Worm (Caenorhabditis elegans) whole organism, mixed stage, embryonic: Measurements from ENCODE around the gene flwr-1.

ENCODE experiments used
- M03D4.4 ChIP-seq: sonication (generic microtip); optimal IDR thresholded peaks from 2 replicates; lab custom pipeline; 2017; ENCODE audit warnings: mild to moderate bottlenecking, missing genetic modification characterization, missing compliant biosample characterization
- ceh-39 ChIP-seq: fragments of 150-350 bp; optimal IDR thresholded peaks from 2 replicates; lab custom pipeline; 2014; ENCODE audit warnings: missing biosample characterization, missing genetic modification characterization
- ceh-83 ChIP-seq: fragments of 200-800 bp; sonication (Bioruptor generic); optimal IDR thresholded peaks from 2 replicates; lab custom pipeline; 2018; ENCODE audit warnings: mild to moderate bottlenecking, missing genetic modification characterization, missing compliant biosample characterization
- ces-1 ChIP-seq: fragments of 150-350 bp; optimal IDR thresholded peaks from 2 replicates; lab custom pipeline; 2014; ENCODE audit warnings: missing biosample characterization, missing genetic modification reagents, missing genetic modification characterization
- cnd-1 ChIP-seq: fragments of 200-800 bp; sonication (Bioruptor generic); optimal IDR thresholded peaks from 2 replicates; lab custom pipeline; 2018; ENCODE audit warnings: mild to moderate bottlenecking, missing genetic modification characterization, missing compliant biosample characterization
- drap-1 ChIP-seq: fragments of 200-800 bp; sonication (Bioruptor generic); optimal IDR thresholded peaks from 3 replicates; lab custom pipeline; 2018; ENCODE audit warnings: mild to moderate bottlenecking, missing genetic modification characterization, missing compliant biosample characterization
- elt-1 ChIP-seq: sonication (generic microtip); optimal IDR thresholded peaks from 2 replicates; lab custom pipeline; 2017; ENCODE audit warnings: missing genetic modification characterization, mild to moderate bottlenecking, missing compliant biosample characterization, antibody characterized with exemption, moderate library complexity, borderline replicate concordance; ENCODE audit not compliant: insufficient read depth
- elt-3 ChIP-seq: fragments of 150-350 bp; optimal IDR thresholded peaks from 2 replicates; lab custom pipeline; 2014; ENCODE audit warnings: missing biosample characterization, missing genetic modification characterization
- flh-1 ChIP-seq: fragments of 200-800 bp; sonication (Bioruptor generic); optimal IDR thresholded peaks from 2 replicates; lab custom pipeline; 2018; ENCODE audit warnings: mild to moderate bottlenecking, missing genetic modification characterization, moderate library complexity, missing compliant biosample characterization
- ham-2 ChIP-seq: fragments of 200-800 bp; sonication (Bioruptor generic); optimal IDR thresholded peaks from 2 replicates; lab custom pipeline; 2018; ENCODE audit warnings: mild to moderate bottlenecking, missing genetic modification characterization, missing compliant biosample characterization
- hlh-1 ChIP-seq: fragments of 150-350 bp; optimal IDR thresholded peaks from 2 replicates; lab custom pipeline; 2014; ENCODE audit warnings: missing biosample characterization, missing genetic modification reagents, missing genetic modification characterization
- lin-32 ChIP-seq: fragments of 200-800 bp; sonication (Bioruptor generic); optimal IDR thresholded peaks from 2 replicates; lab custom pipeline; 2018; ENCODE audit warnings: mild to moderate bottlenecking, missing genetic modification characterization, missing compliant biosample characterization
- lsy-2 ChIP-seq: fragments of 150-350 bp; optimal IDR thresholded peaks from 2 replicates; lab custom pipeline; 2014; ENCODE audit warnings: missing biosample characterization, missing genetic modification characterization
- mab-5 ChIP-seq: fragments of 150-350 bp; optimal IDR thresholded peaks from 2 replicates; lab custom pipeline; 2014; ENCODE audit warnings: missing biosample characterization, missing genetic modification characterization
- mls-2 ChIP-seq: sonication (generic microtip); optimal IDR thresholded peaks from 2 replicates; lab custom pipeline; 2016; ENCODE audit warnings: mild to moderate bottlenecking, missing genetic modification characterization, moderate library complexity, missing compliant biosample characterization
- nhr-12 ChIP-seq: fragments of 150-350 bp; optimal IDR thresholded peaks from 2 replicates; lab custom pipeline; 2014; ENCODE audit warnings: missing biosample characterization, missing genetic modification characterization
- nhr-2 ChIP-seq: fragments of 150-350 bp; optimal IDR thresholded peaks from 2 replicates; lab custom pipeline; 2014; ENCODE audit warnings: missing biosample characterization, missing genetic modification characterization
- nhr-237 ChIP-seq: fragments of 150-350 bp; optimal IDR thresholded peaks from 2 replicates; lab custom pipeline; 2014; ENCODE audit warnings: missing biosample characterization, missing genetic modification characterization
- nhr-76 ChIP-seq: sonication (generic microtip); optimal IDR thresholded peaks from 2 replicates; lab custom pipeline; 2017; ENCODE audit warnings: missing biosample characterization, missing genetic modification characterization
- pha-4 ChIP-seq: fragments of 150-350 bp; optimal IDR thresholded peaks from 2 replicates; lab custom pipeline; 2018; ENCODE audit warnings: missing biosample characterization, missing genetic modification reagents, missing genetic modification characterization
- sem-2 ChIP-seq: fragments of 200-800 bp; sonication (Bioruptor generic); optimal IDR thresholded peaks from 2 replicates; lab custom pipeline; 2018; ENCODE audit warnings: mild to moderate bottlenecking, missing genetic modification characterization, missing compliant biosample characterization
- snpc-4 ChIP-seq: fragments of 150-350 bp; optimal IDR thresholded peaks from 2 replicates; lab custom pipeline; 2014; ENCODE audit warnings: missing biosample characterization, missing genetic modification characterization
- sptf-1 ChIP-seq: sonication (generic microtip); optimal IDR thresholded peaks from 2 replicates; lab custom pipeline; 2017; ENCODE audit warnings: mild to moderate bottlenecking, missing genetic modification characterization, moderate library complexity, missing compliant biosample characterization
- unc-120 ChIP-seq: sonication (generic microtip); optimal IDR thresholded peaks from 2 replicates; lab custom pipeline; 2017; ENCODE audit warnings: missing genetic modification characterization, missing compliant biosample characterization; ENCODE audit not compliant: poor library complexity, severe bottlenecking
- unc-39 ChIP-seq: fragments of 150-350 bp; optimal IDR thresholded peaks from 2 replicates; lab custom pipeline; 2014; ENCODE audit warnings: missing biosample characterization, missing genetic modification characterization
- unc-62 ChIP-seq: fragments of 150-350 bp; optimal IDR thresholded peaks from 2 replicates; lab custom pipeline; 2014; ENCODE audit warnings: missing biosample characterization, missing genetic modification reagents, missing genetic modification characterization
- ztf-11 ChIP-seq: fragments of 150-350 bp; optimal IDR thresholded peaks from 2 replicates; lab custom pipeline; 2014; ENCODE audit warnings: missing biosample characterization, missing genetic modification characterization

flwr-1 gene

ce11 chrX:14965761-14966160 lies 4.3 kb downstream of the flwr-1 start, which contains the start of gene F45B8.5:
TSS of gene F45B8.5 (plus strand) at chrX:14966061.
- no peak for TF ChIP-seq drap-1 (GFP tag; lab: Kevin White, UChicago)
- no peak for TF ChIP-seq unc-62 (GFP tag; lab: Kevin White, UChicago)
- TF ChIP-seq sem-2 (GFP tag; lab: Kevin White, UChicago), result no peak
- TF ChIP-seq mab-5 (tag; lab: Kevin White, UChicago), result no peak
- no peak for TF ChIP-seq sptf-1 (tag; lab: Kevin White, UChicago)
- no peak for TF ChIP-seq ztf-11 (tag; lab: Kevin White, UChicago)
- no peak for TF ChIP-seq ceh-39
- TF ChIP-seq ceh-83, result no peak
- TF ChIP-seq snpc-4 (tag; lab: Kevin White, UChicago), result no peak
- TF ChIP-seq elt-1 (tag; lab: Kevin White, UChicago), result no peak
- no peak for TF ChIP-seq flh-1 (GFP tag; lab: Kevin White, UChicago)
- TF ChIP-seq lin-32 (GFP tag; lab: Kevin White, UChicago), result no peak
- TF ChIP-seq unc-39 (tag; lab: Kevin White, UChicago), result no peak
- no peak for TF ChIP-seq mls-2
- TF ChIP-seq ces-1, result no peak

DNA sequence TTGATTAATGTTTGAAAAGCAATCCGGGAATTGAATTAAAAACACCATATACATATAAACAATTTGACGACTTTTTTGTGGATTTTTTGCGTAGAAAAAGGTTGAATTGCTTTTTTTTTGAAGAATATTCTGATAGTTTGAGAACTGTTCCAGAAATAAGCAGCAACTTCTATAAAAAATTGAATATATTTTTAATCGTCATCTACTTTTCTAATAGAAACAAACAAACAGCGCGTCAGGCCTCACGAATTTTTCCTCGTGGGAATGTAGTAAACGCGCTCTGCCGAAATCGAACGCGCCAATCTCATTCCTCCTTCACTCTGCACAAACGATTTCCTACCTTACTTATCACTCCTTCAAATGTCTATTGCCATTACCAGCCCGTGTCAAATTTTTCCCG lies 5.8 kb downstream of the flwr-1 start, which contains the start of gene rgs-11:
TSS of gene rgs-11 (plus strand) at position 301 of the 400 bp plus-strand sequence.
- TF ChIP-seq ceh-83 (no peak), drap-1 (GFP tag; lab: Kevin White, UChicago) (no peak), unc-39 (tag; lab: Kevin White, UChicago) (no peak), ceh-39 (no peak), ces-1 (no peak), nhr-76 (tag; lab: Kevin White, UChicago) (no peak), sem-2 (GFP tag; lab: Kevin White, UChicago) (no peak), ztf-11 (tag; lab: Kevin White, UChicago) (no peak), nhr-12 (tag; lab: Kevin White, UChicago) (no peak)

- TF ChIP-seq unc-62 (GFP tag; lab: Kevin White, UChicago), result no peak
Observed at ce11 chrX:14962456-14962855, 7.6 kb downstream of the flwr-1 start, which contains the start of gene rgs-10. TSS of gene rgs-10 (plus strand) at chrX:14962756.

DNA sequence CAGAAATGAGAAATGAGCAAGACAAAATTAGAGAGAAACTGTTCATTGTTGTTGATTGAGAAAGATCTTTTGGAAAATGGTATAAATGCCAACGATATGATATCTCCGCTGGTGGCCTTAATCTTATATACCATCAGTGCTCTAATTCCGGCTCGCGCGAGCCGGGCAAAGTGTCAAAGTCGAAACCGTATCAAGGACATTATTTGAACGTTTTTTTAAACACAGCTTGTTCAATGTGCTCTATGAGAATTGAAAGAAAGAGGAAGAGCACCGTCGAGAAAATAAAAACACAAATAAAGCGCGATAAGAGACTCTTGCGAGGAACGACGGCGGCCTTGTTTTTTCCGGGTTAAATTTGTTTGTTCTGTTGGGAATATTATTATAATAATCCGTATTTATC lies 8.6 kb downstream of the flwr-1 start, which contains the start of gene idpp-3:
TSS of gene idpp-3 (minus strand) at position 101 of the 400 bp plus-strand sequence.
- no peak for TF ChIP-seq elt-3 (tag; lab: Kevin White, UChicago)
- TF ChIP-seq cnd-1, result no peak
- TF ChIP-seq lin-32 (GFP tag; lab: Kevin White, UChicago), result no peak
- TF ChIP-seq lsy-2 (tag; lab: Kevin White, UChicago), result no peak
- no peak for TF ChIP-seq hlh-1 (tag; lab: Kevin White, UChicago)
- TF ChIP-seq pha-4, result no peak

ce11 chrX:14960841-14961240 lies 9.2 kb downstream of the flwr-1 start:
- no peak for TF ChIP-seq M03D4.4 (tag; lab: Kevin White, UChicago)
- no peak for TF ChIP-seq nhr-12 (tag; lab: Kevin White, UChicago)
- TF ChIP-seq pha-4, result no peak
- no peak for TF ChIP-seq ham-2 (GFP tag; lab: Kevin White, UChicago)
- TF ChIP-seq lsy-2 (tag; lab: Kevin White, UChicago), result no peak
- no peak for TF ChIP-seq ces-1
- no peak for TF ChIP-seq ceh-39
- TF ChIP-seq mls-2, result no peak
- TF ChIP-seq unc-120 (tag; lab: Kevin White, UChicago), result no peak
- no peak for TF ChIP-seq lin-32 (GFP tag; lab: Kevin White, UChicago)
- no peak for TF ChIP-seq elt-1 (tag; lab: Kevin White, UChicago)
- TF ChIP-seq sem-2 (GFP tag; lab: Kevin White, UChicago), result no peak
- TF ChIP-seq unc-62 (GFP tag; lab: Kevin White, UChicago), result no peak
- no peak for TF ChIP-seq unc-39 (tag; lab: Kevin White, UChicago)
- no peak for TF ChIP-seq nhr-76 (tag; lab: Kevin White, UChicago)
- TF ChIP-seq mab-5 (tag; lab: Kevin White, UChicago), result no peak
- TF ChIP-seq nhr-237 (tag; lab: Kevin White, UChicago), result no peak

ce11 chrX:14959393-14960073 lies 10.5 kb downstream of the flwr-1 start:
- TF ChIP-seq nhr-2 (tag; lab: Kevin White, UChicago) (peak; percentile 96), lsy-2 (tag; lab: Kevin White, UChicago) (no peak), ces-1 (peak; percentile 91)
